Fruit fly (Drosophila melanogaster) whole organism, embryonic: ENCODE measurements around the gene y.

ENCODE experiments used
- Ada2b ChIP-seq: fragments of 200-800 bp; sonication (Bioruptor generic); IDR thresholded peaks from 2 replicates; pipeline ENCODE4 v1.3.6; 2022; ENCODE audit warnings: missing biosample characterization, missing genetic modification characterization
- CG13424 ChIP-seq: fragments of 200-800 bp; sonication (Bioruptor generic); optimal IDR thresholded peaks from 2 replicates; lab custom pipeline; 2019; ENCODE audit warnings: missing biosample characterization, mild to moderate bottlenecking, missing genetic modification characterization, moderate library complexity
- CG16779 ChIP-seq: fragments of 200-800 bp; sonication (Bioruptor generic); IDR thresholded peaks from 2 replicates; pipeline ENCODE4 v1.3.6; 2022; ENCODE audit warnings: missing biosample characterization, missing genetic modification characterization
- CG31224 ChIP-seq: fragments of 200-800 bp; sonication (Bioruptor generic); IDR thresholded peaks from 2 replicates; pipeline ENCODE4 v1.3.6; 2022; ENCODE audit warnings: missing biosample characterization, missing genetic modification characterization
- CG3838 ChIP-seq: fragments of 200-800 bp; sonication (Bioruptor generic); optimal IDR thresholded peaks from 3 replicates; lab custom pipeline; 2016; ENCODE audit warnings: missing biosample characterization, missing genetic modification characterization
- CG6854 ChIP-seq: fragments of 200-800 bp; sonication (Bioruptor generic); optimal IDR thresholded peaks from 3 replicates; lab custom pipeline; 2017; ENCODE audit warnings: missing biosample characterization, mild to moderate bottlenecking, missing genetic modification characterization
- CG9797 ChIP-seq: fragments of 200-800 bp; sonication (Bioruptor generic); optimal IDR thresholded peaks from 3 replicates; lab custom pipeline; 2018; ENCODE audit warnings: missing biosample characterization, mild to moderate bottlenecking, missing genetic modification characterization
- Gug ChIP-seq: fragments of 200-800 bp; sonication (Bioruptor generic); IDR thresholded peaks from 4 replicates; pipeline ENCODE4 v1.3.6; 2022; ENCODE audit warnings: missing biosample characterization, missing genetic modification characterization
- Six4 ChIP-seq: fragments of 200-800 bp; sonication (Bioruptor generic); optimal IDR thresholded peaks from 2 replicates; lab custom pipeline; 2016; ENCODE audit warnings: missing biosample characterization, missing genetic modification characterization
- Sry-β ChIP-seq: fragments of 200-800 bp; sonication (Bioruptor generic); optimal IDR thresholded peaks from 2 replicates; lab custom pipeline; 2018; ENCODE audit warnings: missing biosample characterization, mild to moderate bottlenecking, missing genetic modification characterization, moderate library complexity
- Usf ChIP-seq: fragments of 200-800 bp; sonication (Bioruptor generic); optimal IDR thresholded peaks from 2 replicates; lab custom pipeline; 2017; ENCODE audit warnings: missing genotype, missing biosample characterization, missing genetic modification characterization
- Xbp1 ChIP-seq: fragments of 200-800 bp; sonication (Bioruptor generic); optimal IDR thresholded peaks from 3 replicates; lab custom pipeline; 2016; ENCODE audit warnings: missing biosample characterization, mild to moderate bottlenecking, missing genetic modification characterization
- lola ChIP-seq, 3 experiments: fragments of >200 bp in 2 of 3; fragments of 200-800 bp in 1 of 3; sonication (Bioruptor generic) in 1 of 3; optimal IDR thresholded peaks; 2 replicates each; lab custom pipeline; 2017 to 2019; ENCODE audit warnings: missing biosample characterization in 3 of 3, missing genetic modification characterization in 3 of 3, mild to moderate bottlenecking in 1 of 3, moderate library complexity in 1 of 3
- mirr ChIP-seq: fragments of 200-800 bp; sonication (Bioruptor generic); optimal IDR thresholded peaks from 3 replicates; lab custom pipeline; 2018; ENCODE audit warnings: missing biosample characterization, mild to moderate bottlenecking, missing genetic modification characterization

dm6 chrX:356232-356631, at the start of gene y:
- no peak for TF ChIP-seq Usf (GFP tag; lab: Kevin White, UChicago)
- no peak for TF ChIP-seq CG16779
- TF ChIP-seq mirr (GFP tag; lab: Kevin White, UChicago): no peak
- no peak for TF ChIP-seq Six4 (GFP tag; lab: Kevin White, UChicago)
- TF ChIP-seq Gug (GFP tag; lab: Robert Waterston, UW): no peak
- TF ChIP-seq CG9797 (GFP tag; lab: Kevin White, UChicago): no peak
- no peak for TF ChIP-seq CG3838 (GFP tag; lab: Kevin White, UChicago)
- TF ChIP-seq Sry-β (GFP tag; lab: Kevin White, UChicago): no peak
- TF ChIP-seq Ada2b (GFP tag; lab: Robert Waterston, UW): no peak
- TF ChIP-seq CG13424 (tag; lab: Kevin White, UChicago): no peak
- no peak for TF ChIP-seq lola (GFP tag; optimal IDR thresholded peaks at IDR 0.05; lab: Kevin White, UChicago)
- no peak for TF ChIP-seq CG31224 (GFP tag; lab: Robert Waterston, UW)
- no peak for TF ChIP-seq CG6854
- TF ChIP-seq Xbp1 (GFP tag; lab: Kevin White, UChicago): no peak
